Worm (Caenorhabditis elegans) whole organism, L3 larva: ENCODE results near the gene srh-235.

ENCODE experiments used
- R02D3.7 ChIP-seq: fragments of 150-350 bp; optimal IDR thresholded peaks from 2 replicates; lab custom pipeline; 2014; ENCODE audit warnings: missing biosample characterization, missing genetic modification characterization
- ceh-9 ChIP-seq: sonication (generic microtip); optimal IDR thresholded peaks from 2 replicates; lab custom pipeline; 2018; ENCODE audit warnings: missing biosample characterization, missing genetic modification characterization
- nhr-76 ChIP-seq: fragments of 150-350 bp; sonication (generic microtip); optimal IDR thresholded peaks from 5 replicates; lab custom pipeline; 2014; ENCODE audit warnings: missing biosample characterization, missing genetic modification characterization
- zag-1 ChIP-seq: fragments of 150-350 bp; optimal IDR thresholded peaks from 2 replicates; lab custom pipeline; 2014; ENCODE audit warnings: missing biosample characterization, missing genetic modification characterization

ce11 chrV:17439406-17439805, 32.1 kb downstream of the srh-235 start, which contains the start of gene srh-154:
- TF ChIP-seq ceh-9 (tag; lab: Kevin White, UChicago) (no peak), nhr-76 (tag; lab: Kevin White, UChicago) (no peak), R02D3.7 (no peak), zag-1 (tag; lab: Kevin White, UChicago) (no peak)
